Fruit fly (Drosophila melanogaster) whole organism, adult: ENCODE measurements around the gene CAH5.

Source experiments
- CG11617 ChIP-seq: fragments of 200-800 bp; sonication (Bioruptor generic); optimal IDR thresholded peaks from 2 replicates; lab custom pipeline; 2017; ENCODE audit warnings: mild to moderate bottlenecking, missing biosample characterization, missing genetic modification reagents, missing genetic modification characterization
- CG12768 ChIP-seq: fragments of 200-800 bp; sonication (Bioruptor generic); optimal IDR thresholded peaks from 2 replicates; lab custom pipeline; 2017; ENCODE audit warnings: missing biosample characterization, missing genetic modification characterization, mild to moderate bottlenecking, moderate library complexity, missing genetic modification reagents
- CG14711 ChIP-seq: fragments of 200-800 bp; sonication (Bioruptor generic); optimal IDR thresholded peaks from 2 replicates; lab custom pipeline; 2018; ENCODE audit warnings: missing biosample characterization, mild to moderate bottlenecking, missing genetic modification characterization, moderate library complexity
- CG1620 ChIP-seq: fragments of 200-800 bp; sonication (Bioruptor generic); optimal IDR thresholded peaks from 2 replicates; lab custom pipeline; 2016; ENCODE audit warnings: missing biosample characterization, missing genetic modification characterization
- CG33017 ChIP-seq: fragments of 200-800 bp; sonication (Bioruptor generic); optimal IDR thresholded peaks from 2 replicates; lab custom pipeline; 2018; ENCODE audit warnings: missing biosample characterization, mild to moderate bottlenecking, missing genetic modification characterization, moderate library complexity
- CG5204 ChIP-seq: fragments of 200-800 bp; sonication (Bioruptor generic); optimal IDR thresholded peaks from 2 replicates; lab custom pipeline; 2016; ENCODE audit warnings: missing biosample characterization, missing genetic modification characterization
- CG7045 ChIP-seq: fragments of 200-800 bp; sonication (Bioruptor generic); optimal IDR thresholded peaks from 2 replicates; lab custom pipeline; 2017; ENCODE audit warnings: missing biosample characterization, mild to moderate bottlenecking, missing genetic modification characterization
- CG7101 ChIP-seq: fragments of 200-800 bp; sonication (Bioruptor generic); optimal IDR thresholded peaks from 2 replicates; lab custom pipeline; 2018; ENCODE audit warnings: missing biosample characterization, mild to moderate bottlenecking, missing genetic modification characterization, moderate library complexity
- Clk ChIP-seq: fragments of 200-800 bp; sonication (Bioruptor generic); optimal IDR thresholded peaks from 2 replicates; lab custom pipeline; 2017; ENCODE audit warnings: missing biosample characterization, missing genetic modification characterization
- Crg-1 ChIP-seq: fragments of 200-800 bp; sonication (Bioruptor generic); optimal IDR thresholded peaks from 2 replicates; lab custom pipeline; 2016; ENCODE audit warnings: missing biosample characterization, missing genetic modification characterization
- Hr96 ChIP-seq: fragments of 200-800 bp; sonication (Bioruptor generic); optimal IDR thresholded peaks from 2 replicates; lab custom pipeline; 2016; ENCODE audit warnings: missing biosample characterization, missing genetic modification characterization
- Mnt ChIP-seq: fragments of 200-800 bp; sonication (Bioruptor generic); optimal IDR thresholded peaks from 2 replicates; lab custom pipeline; 2016; ENCODE audit warnings: missing biosample characterization, mild to moderate bottlenecking, missing genetic modification characterization
- bab1 ChIP-seq: fragments of 200-800 bp; sonication (Bioruptor generic); optimal IDR thresholded peaks from 3 replicates; lab custom pipeline; 2019; ENCODE audit warnings: missing biosample characterization, mild to moderate bottlenecking, missing genetic modification characterization, moderate library complexity
- cic ChIP-seq: fragments of 200-800 bp; sonication (Bioruptor generic); optimal IDR thresholded peaks from 2 replicates; lab custom pipeline; 2017; ENCODE audit warnings: missing biosample characterization, mild to moderate bottlenecking, missing genetic modification characterization, moderate library complexity
- cnc ChIP-seq, 2 experiments: fragments of >200 bp; optimal IDR thresholded peaks; 2 replicates each; lab custom pipeline; 2017
- kay ChIP-seq: fragments of 200-800 bp; sonication (Bioruptor generic); peaks from one replicate; lab custom pipeline; 2016; ENCODE audit warnings: missing biosample characterization, missing genetic modification characterization, borderline replicate concordance
- ovo ChIP-seq: fragments of 200-800 bp; sonication (Bioruptor generic); optimal IDR thresholded peaks from 2 replicates; lab custom pipeline; 2016; ENCODE audit warnings: missing biosample characterization, missing genetic modification characterization
- pad ChIP-seq: fragments of 200-800 bp; sonication (Bioruptor generic); optimal IDR thresholded peaks from 3 replicates; lab custom pipeline; 2017; ENCODE audit warnings: missing biosample characterization, missing genetic modification characterization, mild to moderate bottlenecking, moderate library complexity, missing genetic modification reagents
- tj ChIP-seq: fragments of 200-800 bp; sonication (Bioruptor generic); optimal IDR thresholded peaks from 3 replicates; lab custom pipeline; 2017; ENCODE audit warnings: missing biosample characterization, mild to moderate bottlenecking, missing genetic modification characterization, moderate library complexity
- toe ChIP-seq: fragments of 200-800 bp; sonication (Bioruptor generic); optimal IDR thresholded peaks from 2 replicates; lab custom pipeline; 2016; ENCODE audit warnings: missing biosample characterization, missing genetic modification characterization

The CAH5 gene

DNA sequence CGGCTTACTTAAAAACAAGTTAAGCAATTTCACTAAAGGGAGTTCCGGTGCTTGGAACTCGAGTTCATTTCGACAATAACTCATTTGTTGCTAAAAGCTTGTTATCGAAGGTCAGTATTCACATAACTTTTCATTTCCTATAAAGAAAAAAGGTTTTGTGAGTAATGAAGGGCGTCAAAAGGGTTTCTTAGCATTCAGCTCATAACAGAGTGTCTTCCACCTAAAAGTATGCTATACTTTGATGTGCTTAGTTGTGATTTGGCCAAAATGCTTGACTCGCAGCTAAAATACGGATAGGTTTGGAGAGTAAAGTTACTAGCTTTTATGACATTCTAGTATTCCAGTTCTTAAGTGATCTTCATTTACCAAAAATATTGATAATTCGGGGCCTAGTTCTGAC lies 1.5 kb downstream of the CAH5 start:
- TF ChIP-seq CG5204 (GFP tag; lab: Kevin White, UChicago) (no peak), bab1 (no peak), Crg-1 (GFP tag; lab: Kevin White, UChicago) (no peak), CG1620 (GFP tag; lab: Kevin White, UChicago) (no peak), kay (GFP tag; lab: Kevin White, UChicago) (no peak), toe (GFP tag; lab: Kevin White, UChicago) (no peak), pad (GFP tag; lab: Kevin White, UChicago) (no peak)

DNA sequence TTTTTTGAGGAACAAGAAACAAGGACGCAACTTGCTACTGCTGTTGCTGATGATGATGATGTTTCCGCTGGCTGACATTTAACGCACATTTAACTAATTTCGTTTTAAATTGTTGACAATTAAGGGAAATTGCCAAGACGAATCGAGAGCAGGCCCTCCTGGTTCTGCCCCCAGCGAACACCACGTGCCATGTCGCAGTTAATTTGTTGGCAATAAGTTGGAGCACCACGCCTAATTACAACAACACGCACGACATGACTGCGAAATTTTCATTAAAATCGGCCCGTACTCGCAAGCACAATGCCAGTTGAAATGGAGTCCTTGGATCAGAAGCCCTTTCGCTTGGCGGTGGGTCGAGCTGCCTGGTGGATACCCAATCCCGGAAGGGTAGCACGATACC lies 3.0 kb downstream of the CAH5 start, which contains the start of gene ppk24:
Gene ppk24 (plus strand): TSS at position 301 of the 400 bp plus-strand sequence.
- TF ChIP-seq CG11617 (GFP tag; lab: Kevin White, UChicago) (no peak), ovo (GFP tag; lab: Kevin White, UChicago) (no peak), CG5204 (GFP tag; lab: Kevin White, UChicago) (no peak), CG1620 (GFP tag; lab: Kevin White, UChicago) (no peak), Mnt (no peak), toe (GFP tag; lab: Kevin White, UChicago) (no peak), Crg-1 (GFP tag; lab: Kevin White, UChicago) (no peak), Clk (GFP tag; lab: Kevin White, UChicago) (no peak)

DNA sequence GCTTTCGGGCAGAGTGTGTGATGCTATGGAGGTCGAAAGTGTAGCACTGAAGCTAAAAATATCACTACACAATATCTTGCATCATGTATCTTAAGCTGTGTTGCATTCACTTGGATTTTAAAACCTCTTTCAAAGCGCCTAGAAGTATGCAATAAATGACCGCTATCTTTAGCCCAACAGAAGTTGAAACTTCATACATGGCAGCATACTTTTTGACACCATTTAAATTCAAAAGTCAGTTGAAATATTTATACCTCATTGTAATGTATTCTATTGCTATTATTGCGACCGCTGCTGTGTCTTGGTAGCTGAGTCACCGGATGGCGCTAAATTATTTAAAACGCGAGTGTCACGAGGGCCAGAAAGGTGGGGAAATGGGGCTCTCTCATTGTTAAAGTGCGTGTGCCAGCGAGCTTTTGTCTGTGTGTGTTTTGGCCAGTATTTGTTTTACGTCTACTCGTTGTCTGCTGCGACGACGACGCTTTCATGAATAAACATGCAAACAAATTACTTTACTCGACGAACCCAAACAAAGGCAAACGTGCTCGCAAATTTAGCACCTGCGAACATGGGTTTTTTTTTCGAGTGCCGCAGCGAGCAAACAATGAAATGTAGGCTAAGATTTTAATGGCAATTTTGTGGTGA lies 8.5 kb downstream of the CAH5 start:
- TF ChIP-seq Hr96 (GFP tag; lab: Kevin White, UChicago) = no peak
- TF ChIP-seq cic (GFP tag; lab: Kevin White, UChicago) = no peak
- TF ChIP-seq Clk (GFP tag; lab: Kevin White, UChicago) = no peak
- no peak for TF ChIP-seq tj (GFP tag; lab: Kevin White, UChicago)
- TF ChIP-seq pad (GFP tag; lab: Kevin White, UChicago) = no peak
- TF ChIP-seq ovo (GFP tag; lab: Kevin White, UChicago) = no peak

DNA sequence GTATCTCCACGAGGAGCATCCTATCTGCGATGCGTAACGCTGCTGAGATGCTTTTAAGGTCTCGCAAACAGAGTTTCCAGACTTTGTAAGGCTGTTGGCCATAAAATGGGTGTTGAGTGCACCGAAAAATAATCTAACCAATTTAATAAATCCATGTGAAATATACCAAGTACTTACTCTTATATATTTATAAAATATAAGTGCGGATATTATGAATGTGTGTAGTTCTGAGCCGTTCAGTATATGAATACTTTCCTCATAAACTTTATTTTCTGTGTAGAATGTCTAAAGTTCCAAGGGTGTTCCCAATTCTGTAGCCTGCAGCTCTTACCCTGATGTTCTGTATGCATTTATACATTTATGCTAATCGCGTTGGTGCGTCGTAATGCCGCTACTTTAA lies 23.4 kb downstream of the CAH5 start:
- TF ChIP-seq cnc (optimal IDR thresholded peaks at IDR 0.05; lab: Kevin White, UChicago) (no peak), CG7045 (GFP tag; lab: Kevin White, UChicago) (no peak), CG1620 (GFP tag; lab: Kevin White, UChicago) (no peak), CG33017 (tag; lab: Kevin White, UChicago) (no peak), Hr96 (GFP tag; lab: Kevin White, UChicago) (no peak), toe (GFP tag; lab: Kevin White, UChicago) (no peak)

DNA sequence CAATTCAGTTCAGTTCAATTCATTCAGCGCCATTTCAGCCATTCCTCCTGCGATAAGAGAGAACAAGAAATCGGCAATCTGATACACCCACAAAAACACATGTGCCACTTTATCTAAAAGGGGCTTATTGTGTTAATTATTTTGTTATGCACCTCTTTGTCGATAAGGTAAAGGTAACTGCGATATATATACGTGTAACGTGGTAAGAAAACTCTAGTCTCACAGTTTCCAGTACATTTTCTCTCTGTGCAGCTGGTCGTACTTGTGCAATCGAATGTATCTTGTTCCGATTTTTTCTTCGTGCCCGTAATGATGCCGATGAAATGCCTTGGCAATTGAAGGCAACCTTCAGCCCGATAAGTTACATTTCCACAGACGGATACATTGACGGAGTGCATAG lies 25.1 kb downstream of the CAH5 start:
- no peak for TF ChIP-seq CG14711 (tag; lab: Kevin White, UChicago)
- TF ChIP-seq Crg-1 (GFP tag; lab: Kevin White, UChicago) = no peak
- no peak for TF ChIP-seq CG33017 (tag; lab: Kevin White, UChicago)
- no peak for TF ChIP-seq Clk (GFP tag; lab: Kevin White, UChicago)
- no peak for TF ChIP-seq bab1
- no peak for TF ChIP-seq CG12768
- TF ChIP-seq tj (GFP tag; lab: Kevin White, UChicago) = no peak
- TF ChIP-seq CG7101 = no peak
- no peak for TF ChIP-seq CG5204 (GFP tag; lab: Kevin White, UChicago)
- no peak for TF ChIP-seq kay (GFP tag; lab: Kevin White, UChicago)
- no peak for TF ChIP-seq cnc (optimal IDR thresholded peaks at IDR 0.05; lab: Kevin White, UChicago)
- TF ChIP-seq CG1620 (GFP tag; lab: Kevin White, UChicago) = no peak
- TF ChIP-seq pad (GFP tag; lab: Kevin White, UChicago) = no peak

DNA sequence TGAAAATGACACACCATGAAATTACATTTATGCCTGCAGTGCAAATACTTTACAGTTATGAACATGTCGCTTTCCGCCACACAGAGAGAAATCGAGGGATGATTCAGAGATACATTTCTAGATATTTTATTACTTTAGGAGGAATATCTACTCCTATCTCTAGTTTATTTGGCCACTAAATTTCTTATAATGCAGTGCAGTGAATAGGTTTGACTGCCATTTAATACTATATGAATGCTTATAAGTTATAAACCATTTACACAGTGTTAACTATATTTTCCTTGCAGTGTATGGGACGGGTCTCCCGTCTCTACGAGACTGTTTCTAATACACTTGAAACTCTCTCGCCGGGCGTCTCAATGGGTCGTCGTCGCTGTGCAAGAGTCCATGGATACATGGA lies 27.8 kb downstream of the CAH5 start:
- no peak for TF ChIP-seq cnc (optimal IDR thresholded peaks at IDR 0.05; lab: Kevin White, UChicago)
- TF ChIP-seq CG7101 = no peak
- TF ChIP-seq bab1 = no peak
- TF ChIP-seq ovo (GFP tag; lab: Kevin White, UChicago) = no peak
- TF ChIP-seq Crg-1 (GFP tag; lab: Kevin White, UChicago) = no peak
- TF ChIP-seq CG5204 (GFP tag; lab: Kevin White, UChicago) = no peak
- TF ChIP-seq CG12768 = no peak
- TF ChIP-seq CG7045 (GFP tag; lab: Kevin White, UChicago) = no peak
- no peak for TF ChIP-seq CG14711 (tag; lab: Kevin White, UChicago)
- no peak for TF ChIP-seq CG1620 (GFP tag; lab: Kevin White, UChicago)
- TF ChIP-seq Clk (GFP tag; lab: Kevin White, UChicago) = no peak
- TF ChIP-seq Mnt = no peak

dm6 chr3R:31295694-31296093 lies 33.3 kb downstream of the CAH5 start:
- TF ChIP-seq Crg-1 (GFP tag; lab: Kevin White, UChicago) (no peak), Mnt (no peak), Clk (GFP tag; lab: Kevin White, UChicago) (no peak), pad (GFP tag; lab: Kevin White, UChicago) (no peak), CG7045 (GFP tag; lab: Kevin White, UChicago) (no peak), CG33017 (tag; lab: Kevin White, UChicago) (no peak), tj (GFP tag; lab: Kevin White, UChicago) (no peak), toe (GFP tag; lab: Kevin White, UChicago) (no peak), CG5204 (GFP tag; lab: Kevin White, UChicago) (no peak), bab1 (no peak)
